Fruit fly (Drosophila melanogaster) whole organism, embryonic: ENCODE results near the gene papi.

ENCODE experiments used
- Asciz ChIP-seq: fragments of 200-800 bp; sonication (Bioruptor generic); optimal IDR thresholded peaks from 2 replicates; lab custom pipeline; 2017; ENCODE audit warnings: missing biosample characterization, mild to moderate bottlenecking, missing genetic modification characterization, missing genetic modification reagents
- Atf-2 ChIP-seq: fragments of 200-800 bp; sonication (Bioruptor generic); optimal IDR thresholded peaks from 2 replicates; lab custom pipeline; 2016; ENCODE audit warnings: missing biosample characterization, missing genetic modification characterization
- CG10147 ChIP-seq: fragments of 200-800 bp; sonication (Bioruptor generic); optimal IDR thresholded peaks from 2 replicates; lab custom pipeline; 2019; ENCODE audit warnings: missing biosample characterization, mild to moderate bottlenecking, missing genetic modification characterization, moderate library complexity
- CG10959 ChIP-seq: fragments of 200-800 bp; sonication (Bioruptor generic); IDR thresholded peaks from 2 replicates; pipeline ENCODE4 v1.3.6; 2022; ENCODE audit warnings: missing biosample characterization, missing genetic modification characterization
- CG11398 ChIP-seq: fragments of 200-800 bp; sonication (Bioruptor generic); optimal IDR thresholded peaks from 2 replicates; lab custom pipeline; 2016; ENCODE audit warnings: missing biosample characterization, missing genetic modification characterization
- CG12744 ChIP-seq: fragments of 200-800 bp; sonication (Bioruptor generic); optimal IDR thresholded peaks from 2 replicates; lab custom pipeline; 2016; ENCODE audit warnings: missing biosample characterization, missing genetic modification characterization
- CG13775 ChIP-seq: fragments of 200-800 bp; sonication (Bioruptor generic); optimal IDR thresholded peaks from 3 replicates; lab custom pipeline; 2017; ENCODE audit warnings: missing biosample characterization, mild to moderate bottlenecking, missing genetic modification characterization
- CG15073 ChIP-seq: fragments of 200-800 bp; sonication (Bioruptor generic); optimal IDR thresholded peaks from 2 replicates; lab custom pipeline; 2016; ENCODE audit warnings: missing biosample characterization, missing genetic modification characterization
- CG16863 ChIP-seq: fragments of 200-800 bp; sonication (Bioruptor generic); optimal IDR thresholded peaks from 3 replicates; lab custom pipeline; 2016; ENCODE audit warnings: missing biosample characterization, missing genetic modification characterization
- CG18619 ChIP-seq: fragments of 200-800 bp; sonication (Bioruptor generic); optimal IDR thresholded peaks from 3 replicates; lab custom pipeline; 2017; ENCODE audit warnings: missing biosample characterization, mild to moderate bottlenecking, missing genetic modification characterization
- CG2199 ChIP-seq: fragments of 200-800 bp; sonication (Bioruptor generic); IDR thresholded peaks from 3 replicates; pipeline ENCODE4 v1.3.6; 2022; ENCODE audit warnings: missing biosample characterization, missing genetic modification characterization
- CG2678 ChIP-seq: fragments of 200-800 bp; sonication (Bioruptor generic); optimal IDR thresholded peaks from 3 replicates; lab custom pipeline; 2019; ENCODE audit warnings: missing biosample characterization, mild to moderate bottlenecking, missing genetic modification characterization, moderate library complexity
- CG2712 ChIP-seq: fragments of 200-800 bp; optimal IDR thresholded peaks from 3 replicates; lab custom pipeline; 2019; ENCODE audit warnings: missing biosample characterization, mild to moderate bottlenecking, missing genetic modification characterization, moderate library complexity
- CG30431 ChIP-seq: fragments of 200-800 bp; sonication (Bioruptor generic); optimal IDR thresholded peaks from 2 replicates; lab custom pipeline; 2017; ENCODE audit warnings: missing biosample characterization, missing genetic modification characterization
- CG33557 ChIP-seq: fragments of 200-800 bp; sonication (Bioruptor generic); optimal IDR thresholded peaks from 2 replicates; lab custom pipeline; 2019; ENCODE audit warnings: missing biosample characterization, mild to moderate bottlenecking, missing genetic modification characterization, moderate library complexity
- CG34376 ChIP-seq: fragments of 200-800 bp; sonication (Bioruptor generic); optimal IDR thresholded peaks from 2 replicates; lab custom pipeline; 2018; ENCODE audit warnings: missing biosample characterization, mild to moderate bottlenecking, missing genetic modification characterization
- CG4404 ChIP-seq: fragments of 200-800 bp; sonication (Bioruptor generic); IDR thresholded peaks from 2 replicates; pipeline ENCODE4 v1.3.6; 2022; ENCODE audit warnings: missing biosample characterization, missing genetic modification characterization
- CG4730 ChIP-seq: fragments of 200-800 bp; sonication (Bioruptor generic); IDR thresholded peaks from 2 replicates; pipeline ENCODE4 v1.3.6; 2022; ENCODE audit warnings: missing biosample characterization, missing genetic modification characterization
- CG6654 ChIP-seq: fragments of 200-800 bp; sonication (Bioruptor generic); optimal IDR thresholded peaks from 2 replicates; lab custom pipeline; 2017; ENCODE audit warnings: missing biosample characterization, mild to moderate bottlenecking, missing genetic modification characterization
- CG8359 ChIP-seq: fragments of 200-800 bp; sonication (Bioruptor generic); optimal IDR thresholded peaks from 2 replicates; lab custom pipeline; 2017; ENCODE audit warnings: missing biosample characterization, mild to moderate bottlenecking, missing genetic modification characterization, borderline replicate concordance
- CG8765 ChIP-seq: fragments of 200-800 bp; sonication (Bioruptor generic); IDR thresholded peaks from 2 replicates; pipeline ENCODE4 v1.3.6; 2022; ENCODE audit warnings: missing biosample characterization, missing genetic modification characterization
- CG9437 ChIP-seq: fragments of 200-800 bp; sonication (Bioruptor generic); optimal IDR thresholded peaks from 2 replicates; lab custom pipeline; 2018; ENCODE audit warnings: missing biosample characterization, mild to moderate bottlenecking, missing genetic modification characterization
- D19B ChIP-seq: fragments of 200-800 bp; sonication (Bioruptor generic); optimal IDR thresholded peaks from 2 replicates; lab custom pipeline; 2017; ENCODE audit warnings: missing biosample characterization, mild to moderate bottlenecking, missing genetic modification characterization
- Dip3 ChIP-seq: fragments of 200-800 bp; sonication (Bioruptor generic); optimal IDR thresholded peaks from 3 replicates; lab custom pipeline; 2016; ENCODE audit warnings: missing biosample characterization, missing genetic modification characterization
- Fer1 ChIP-seq: fragments of 200-800 bp; sonication (Bioruptor generic); optimal IDR thresholded peaks from 2 replicates; lab custom pipeline; 2017; ENCODE audit warnings: missing biosample characterization, mild to moderate bottlenecking, missing genetic modification characterization
- HLHmδ ChIP-seq: fragments of 200-800 bp; sonication (Bioruptor generic); optimal IDR thresholded peaks from 2 replicates; lab custom pipeline; 2018; ENCODE audit warnings: missing biosample characterization, mild to moderate bottlenecking, missing genetic modification characterization, moderate library complexity
- Hmx ChIP-seq: fragments of 200-800 bp; sonication (Bioruptor generic); optimal IDR thresholded peaks from 2 replicates; lab custom pipeline; 2016; ENCODE audit warnings: missing biosample characterization, missing genetic modification characterization
- Lhr ChIP-seq: fragments of 200-800 bp; sonication (Bioruptor generic); optimal IDR thresholded peaks from 3 replicates; lab custom pipeline; 2017; ENCODE audit warnings: mild to moderate bottlenecking, missing biosample characterization, missing genetic modification reagents, missing genetic modification characterization
- Lpt ChIP-seq: fragments of >200 bp; optimal IDR thresholded peaks from 2 replicates; lab custom pipeline; 2018; ENCODE audit warnings: missing biosample characterization, missing genetic modification characterization
- NC2α ChIP-seq: fragments of 200-800 bp; sonication (Bioruptor generic); optimal IDR thresholded peaks from 2 replicates; lab custom pipeline; 2016; ENCODE audit warnings: missing biosample characterization, missing genetic modification characterization
- NK7.1 ChIP-seq: fragments of 200-800 bp; sonication (Bioruptor generic); optimal IDR thresholded peaks from 3 replicates; lab custom pipeline; 2016; ENCODE audit warnings: missing biosample characterization, missing genetic modification characterization
- Vsx1 ChIP-seq: fragments of 200-800 bp; sonication (Bioruptor generic); optimal IDR thresholded peaks from 2 replicates; lab custom pipeline; 2017; ENCODE audit warnings: missing biosample characterization, mild to moderate bottlenecking, missing genetic modification characterization, missing genetic modification reagents
- bigmax ChIP-seq: fragments of 200-800 bp; sonication (Bioruptor generic); optimal IDR thresholded peaks from 2 replicates; lab custom pipeline; 2018; ENCODE audit warnings: missing biosample characterization, mild to moderate bottlenecking, missing genetic modification characterization
- chinmo ChIP-seq: fragments of 200-800 bp; sonication (Bioruptor generic); IDR thresholded peaks from 4 replicates; pipeline ENCODE4 v1.3.6; 2022; ENCODE audit warnings: missing biosample characterization, missing genetic modification characterization; ENCODE audit not compliant: partially characterized antibody
- crp ChIP-seq, 2 experiments: fragments of 200-800 bp; sonication (Bioruptor generic); optimal IDR thresholded peaks; 2 replicates in 1 of 2; 3 replicates in 1 of 2; lab custom pipeline; 2017; ENCODE audit warnings: missing biosample characterization in 2 of 2, missing genetic modification characterization in 2 of 2, mild to moderate bottlenecking in 1 of 2, moderate library complexity in 1 of 2
- dan ChIP-seq: fragments of 200-800 bp; sonication (Bioruptor generic); IDR thresholded peaks from 2 replicates; pipeline ENCODE4 v1.3.6; 2022; ENCODE audit warnings: missing biosample characterization, missing genetic modification characterization
- dmrt99B ChIP-seq: fragments of 200-800 bp; sonication (Bioruptor generic); optimal IDR thresholded peaks from 2 replicates; lab custom pipeline; 2018; ENCODE audit warnings: missing biosample characterization, mild to moderate bottlenecking, missing genetic modification characterization, moderate library complexity
- fu2 ChIP-seq: fragments of 200-800 bp; sonication (Bioruptor generic); optimal IDR thresholded peaks from 2 replicates; lab custom pipeline; 2016; ENCODE audit warnings: missing biosample characterization, missing genetic modification characterization
- nerfin-1 ChIP-seq: fragments of 200-800 bp; sonication (Bioruptor generic); optimal IDR thresholded peaks from 3 replicates; lab custom pipeline; 2019; ENCODE audit warnings: missing biosample characterization, mild to moderate bottlenecking, missing genetic modification characterization, moderate library complexity
- pfk ChIP-seq: fragments of 200-800 bp; sonication (Bioruptor generic); optimal IDR thresholded peaks from 2 replicates; lab custom pipeline; 2018; ENCODE audit warnings: missing biosample characterization, mild to moderate bottlenecking, missing genetic modification characterization, moderate library complexity
- pho ChIP-seq: fragments of 200-800 bp; sonication (Bioruptor generic); optimal IDR thresholded peaks from 2 replicates; lab custom pipeline; 2016; ENCODE audit warnings: missing biosample characterization, missing genetic modification characterization
- schlank ChIP-seq: fragments of 200-800 bp; sonication (Bioruptor generic); optimal IDR thresholded peaks from 2 replicates; lab custom pipeline; 2018; ENCODE audit warnings: missing biosample characterization, mild to moderate bottlenecking, missing genetic modification characterization
- sim ChIP-seq: fragments of 200-800 bp; sonication (Bioruptor generic); IDR thresholded peaks from 2 replicates; pipeline ENCODE4 v1.3.6; 2022; ENCODE audit warnings: missing biosample characterization, missing genetic modification characterization
- sisA ChIP-seq: fragments of 200-800 bp; sonication (Bioruptor generic); IDR thresholded peaks from 2 replicates; pipeline ENCODE4 v1.3.6; 2022; ENCODE audit warnings: missing biosample characterization, missing genetic modification characterization
- stc ChIP-seq: fragments of 200-800 bp; sonication (Bioruptor generic); IDR thresholded peaks from 2 replicates; pipeline ENCODE4 v1.3.6; 2022; ENCODE audit warnings: missing biosample characterization, missing genetic modification characterization
- stwl ChIP-seq: fragments of 200-800 bp; sonication (Bioruptor generic); optimal IDR thresholded peaks from 3 replicates; lab custom pipeline; 2018; ENCODE audit warnings: missing biosample characterization, mild to moderate bottlenecking, missing genetic modification characterization, moderate library complexity
- unc-4 ChIP-seq: fragments of 200-800 bp; sonication (Bioruptor generic); IDR thresholded peaks from 2 replicates; pipeline ENCODE4 v1.3.6; 2022; ENCODE audit warnings: missing biosample characterization, missing genetic modification characterization; ENCODE audit not compliant: partially characterized antibody
- vfl ChIP-seq: fragments of 200-800 bp; sonication (Bioruptor generic); optimal IDR thresholded peaks from 2 replicates; lab custom pipeline; 2016; ENCODE audit warnings: missing biosample characterization, missing genetic modification characterization

Gene papi

DNA sequence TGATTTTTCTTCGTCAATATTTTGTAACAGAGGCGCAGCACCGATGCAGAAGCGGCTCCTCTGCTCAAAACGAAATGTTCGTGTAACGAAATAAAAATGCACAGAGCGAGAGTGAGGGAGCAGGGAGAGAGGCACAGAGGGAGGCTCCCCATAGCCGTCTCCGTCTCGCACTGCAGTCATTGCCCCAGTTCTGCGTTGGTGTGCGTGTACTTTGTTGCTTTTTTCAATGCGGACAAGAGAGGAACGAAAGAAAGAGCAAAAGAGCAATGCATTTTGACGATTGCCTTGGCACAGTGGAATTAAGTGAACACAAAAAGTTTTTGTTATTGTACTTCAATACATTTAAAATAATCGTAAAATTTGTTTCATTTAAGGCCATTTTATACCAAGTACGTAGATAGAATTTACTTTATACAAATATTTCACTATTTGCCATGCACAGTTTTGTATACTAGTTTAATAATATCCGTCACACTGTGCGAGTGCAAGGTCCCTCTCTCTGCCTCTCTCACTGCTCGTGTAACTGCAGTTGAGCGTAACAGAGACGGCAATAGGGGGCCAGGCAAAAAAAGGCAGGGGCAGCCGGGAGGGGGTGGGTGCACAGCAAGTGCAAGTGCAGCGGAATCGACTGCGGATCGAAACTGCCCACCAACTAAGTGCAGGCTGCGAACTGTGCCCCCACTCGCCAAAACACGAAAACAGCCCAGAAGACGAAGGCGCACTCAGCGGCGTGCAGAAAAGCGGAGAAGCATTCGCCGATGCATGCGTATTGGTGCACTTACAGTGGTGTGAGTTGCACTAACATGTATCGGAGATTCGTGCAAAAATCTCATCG, 18.3 kb upstream of the papi start (continued):
- TF ChIP-seq Lpt (GFP tag; lab: Kevin White, UChicago) = no peak
- peak; percentile 99 for TF ChIP-seq Lhr (GFP tag; lab: Kevin White, UChicago)
- peak; percentile 100 for TF ChIP-seq CG10959 (GFP tag; lab: Robert Waterston, UW)
- TF ChIP-seq Dip3 = peak; percentile 38
- TF ChIP-seq CG13775 = peak; percentile 97
- peak; percentile 73; the same call in 1 of the 4 replicates for TF ChIP-seq chinmo (GFP tag; lab: Robert Waterston, UW)
- peak; percentile 57 for TF ChIP-seq bigmax (GFP tag; lab: Kevin White, UChicago)
- peak; percentile 94 for TF ChIP-seq CG6654 (GFP tag; lab: Kevin White, UChicago)
- TF ChIP-seq sim (GFP tag; lab: Robert Waterston, UW) = peak; percentile 99
- TF ChIP-seq pho (GFP tag; lab: Kevin White, UChicago) = peak; percentile 84
- TF ChIP-seq nerfin-1 (tag; lab: Kevin White, UChicago) = peak; percentile 98
- TF ChIP-seq crp (GFP tag; optimal IDR thresholded peaks at IDR 0.05; lab: Kevin White, UChicago) = peak; percentile 52 to 73
- peak; percentile 88 for TF ChIP-seq vfl (GFP tag; lab: Kevin White, UChicago)
- no peak for TF ChIP-seq pfk
- peak; percentile 99 for TF ChIP-seq CG8765 (GFP tag; lab: Robert Waterston, UW)
- TF ChIP-seq CG2199 (GFP tag; lab: Robert Waterston, UW) = peak; percentile 99
- peak; percentile 93 for TF ChIP-seq CG10147
- TF ChIP-seq sisA (GFP tag; lab: Robert Waterston, UW) = peak; percentile 99
- TF ChIP-seq CG18619 (GFP tag; lab: Kevin White, UChicago) = peak; percentile 95
- peak; percentile 100 for TF ChIP-seq CG2712
- peak; percentile 92 for TF ChIP-seq Fer1 (GFP tag; lab: Kevin White, UChicago)
- TF ChIP-seq unc-4 (GFP tag; lab: Robert Waterston, UW) = no peak
- peak; percentile 95 for TF ChIP-seq CG12744
- TF ChIP-seq Atf-2 (GFP tag; lab: Kevin White, UChicago) = peak; percentile 98
- TF ChIP-seq HLHmδ (GFP tag; lab: Kevin White, UChicago) = peak; percentile 45
- TF ChIP-seq schlank = peak; percentile 59
- peak; percentile 96 for TF ChIP-seq stwl (tag; lab: Kevin White, UChicago)
- peak; percentile 98 for TF ChIP-seq NC2α (GFP tag; lab: Kevin White, UChicago)
- TF ChIP-seq dmrt99B (tag; lab: Kevin White, UChicago) = peak; percentile 99
- TF ChIP-seq Asciz (GFP tag; lab: Kevin White, UChicago) = peak; percentile 100
- peak; percentile 99 for TF ChIP-seq dan
- TF ChIP-seq CG33557 = peak; percentile 99
- peak; percentile 99 for TF ChIP-seq CG16863
- peak; percentile 98 for TF ChIP-seq CG4730 (GFP tag; lab: Robert Waterston, UW)
- peak; percentile 17 for TF ChIP-seq D19B (GFP tag; lab: Kevin White, UChicago)
- TF ChIP-seq CG15073 (GFP tag; lab: Kevin White, UChicago) = peak; percentile 90
- peak; percentile 94 for TF ChIP-seq CG9437
- TF ChIP-seq CG11398 = peak; percentile 96
- TF ChIP-seq CG34376 (GFP tag; lab: Kevin White, UChicago) = no peak
- peak; percentile 96 for TF ChIP-seq NK7.1 (GFP tag; lab: Kevin White, UChicago)
- TF ChIP-seq fu2 = peak; percentile 75
- TF ChIP-seq stc (GFP tag; lab: Robert Waterston, UW) = peak; percentile 100
- peak; percentile 98 for TF ChIP-seq CG2678
- peak; percentile 99 for TF ChIP-seq CG4404 (GFP tag; lab: Robert Waterston, UW)
- peak; percentile 73 for TF ChIP-seq Hmx (GFP tag; lab: Kevin White, UChicago)
- peak; percentile 96 for TF ChIP-seq CG8359 (GFP tag; lab: Kevin White, UChicago)
- peak; percentile 97 for TF ChIP-seq CG30431 (GFP tag; lab: Kevin White, UChicago)
- peak; percentile 96 for TF ChIP-seq Vsx1 (GFP tag; lab: Kevin White, UChicago)
